Fruit fly (Drosophila melanogaster): ENCODE results near the gene Idgf3.

Idgf3 gene

dm6 chr2L:16450891-16451290 lies at the start of gene Idgf3:
Idgf3 (plus strand) TSS chr2L:16450907.
- no peak for TF ChIP-seq CG14711 (tag; optimal IDR thresholded peaks at IDR 0.05)
- peak; percentile 13 for TF ChIP-seq CG5204 (GFP tag; optimal IDR thresholded peaks at IDR 0.05)
- TF ChIP-seq ovo (GFP tag; optimal IDR thresholded peaks at IDR 0.05), result no peak
- peak; percentile 32 for TF ChIP-seq Hr96 (GFP tag; optimal IDR thresholded peaks at IDR 0.05)
- peak; percentile 49 for TF ChIP-seq CG12768 (GFP tag; optimal IDR thresholded peaks at IDR 0.05)
- TF ChIP-seq tj (GFP tag; optimal IDR thresholded peaks at IDR 0.05), result peak; percentile 4
- TF ChIP-seq CG7101 (tag; optimal IDR thresholded peaks at IDR 0.05), result peak; percentile 32
- peak; percentile 14 for TF ChIP-seq toe (GFP tag; optimal IDR thresholded peaks at IDR 0.05)
- peak; percentile 22 for TF ChIP-seq CG11617 (GFP tag; optimal IDR thresholded peaks at IDR 0.05)
- TF ChIP-seq cic (GFP tag; optimal IDR thresholded peaks at IDR 0.05), result peak; percentile 58
- TF ChIP-seq Mnt (GFP tag; optimal IDR thresholded peaks at IDR 0.05), result peak; percentile 32
- no peak for TF ChIP-seq Crg-1 (GFP tag; optimal IDR thresholded peaks at IDR 0.05)

dm6 chr2L:16402512-16402911 lies 48.2 kb upstream of the Idgf3 start:
- TF ChIP-seq CG11617 (GFP tag; optimal IDR thresholded peaks at IDR 0.05) (no peak), bab1 (GFP tag; optimal IDR thresholded peaks at IDR 0.05) (no peak), CG14711 (tag; optimal IDR thresholded peaks at IDR 0.05) (no peak), Hr96 (GFP tag; optimal IDR thresholded peaks at IDR 0.05) (no peak), CG33017 (tag; optimal IDR thresholded peaks at IDR 0.05) (no peak), ovo (GFP tag; optimal IDR thresholded peaks at IDR 0.05) (no peak), CG7045 (GFP tag; optimal IDR thresholded peaks at IDR 0.05) (no peak), cic (GFP tag; optimal IDR thresholded peaks at IDR 0.05) (no peak), CG12768 (GFP tag; optimal IDR thresholded peaks at IDR 0.05) (no peak), toe (GFP tag; optimal IDR thresholded peaks at IDR 0.05) (no peak), CG7101 (tag; optimal IDR thresholded peaks at IDR 0.05) (no peak), kay (GFP tag; ENCODE audit: borderline replicate concordance) (no peak), cnc (optimal IDR thresholded peaks at IDR 0.05) (no peak), Crg-1 (GFP tag; optimal IDR thresholded peaks at IDR 0.05) (no peak)

- TF ChIP-seq Hr96 (GFP tag; optimal IDR thresholded peaks at IDR 0.05) (no peak), CG1620 (GFP tag; optimal IDR thresholded peaks at IDR 0.05) (no peak), CG33017 (tag; optimal IDR thresholded peaks at IDR 0.05) (no peak), CG5204 (GFP tag; optimal IDR thresholded peaks at IDR 0.05) (no peak), CG12768 (GFP tag; optimal IDR thresholded peaks at IDR 0.05) (no peak), Crg-1 (GFP tag; optimal IDR thresholded peaks at IDR 0.05) (no peak)
Measured at dm6 chr2L:16406523-16406922, 44.2 kb upstream of the Idgf3 start.

DNA sequence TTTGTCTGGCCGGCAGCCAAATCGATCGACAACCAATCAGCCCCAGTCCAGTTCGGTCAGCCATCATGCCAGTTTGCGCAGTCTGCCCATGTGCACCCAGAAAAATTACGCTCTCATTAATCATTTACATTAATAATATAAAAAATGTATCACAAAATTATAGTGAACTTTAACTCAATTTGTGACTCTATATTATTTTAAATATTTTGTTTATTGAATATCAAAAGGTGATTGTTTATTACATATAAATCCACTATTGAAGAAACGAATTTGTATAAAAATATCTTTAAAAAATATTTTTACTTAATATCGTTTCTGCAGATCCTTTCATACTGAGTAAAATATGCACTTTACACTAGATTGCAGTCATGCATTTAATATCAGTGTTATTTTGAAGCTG lies 43.4 kb upstream of the Idgf3 start:
- TF ChIP-seq kay (GFP tag; ENCODE audit: borderline replicate concordance) (no peak), CG33017 (tag; optimal IDR thresholded peaks at IDR 0.05) (no peak), Clk (GFP tag; optimal IDR thresholded peaks at IDR 0.05) (no peak), bab1 (GFP tag; optimal IDR thresholded peaks at IDR 0.05) (no peak), cic (GFP tag; optimal IDR thresholded peaks at IDR 0.05) (no peak), cnc (optimal IDR thresholded peaks at IDR 0.05) (no peak), tj (GFP tag; optimal IDR thresholded peaks at IDR 0.05) (no peak), CG14711 (tag; optimal IDR thresholded peaks at IDR 0.05) (no peak), CG11617 (GFP tag; optimal IDR thresholded peaks at IDR 0.05) (no peak), CG5204 (GFP tag; optimal IDR thresholded peaks at IDR 0.05) (no peak), CG1620 (GFP tag; optimal IDR thresholded peaks at IDR 0.05) (no peak), ovo (GFP tag; optimal IDR thresholded peaks at IDR 0.05) (no peak), pad (GFP tag; optimal IDR thresholded peaks at IDR 0.05) (no peak), CG7045 (GFP tag; optimal IDR thresholded peaks at IDR 0.05) (no peak), Mnt (GFP tag; optimal IDR thresholded peaks at IDR 0.05) (no peak)

DNA sequence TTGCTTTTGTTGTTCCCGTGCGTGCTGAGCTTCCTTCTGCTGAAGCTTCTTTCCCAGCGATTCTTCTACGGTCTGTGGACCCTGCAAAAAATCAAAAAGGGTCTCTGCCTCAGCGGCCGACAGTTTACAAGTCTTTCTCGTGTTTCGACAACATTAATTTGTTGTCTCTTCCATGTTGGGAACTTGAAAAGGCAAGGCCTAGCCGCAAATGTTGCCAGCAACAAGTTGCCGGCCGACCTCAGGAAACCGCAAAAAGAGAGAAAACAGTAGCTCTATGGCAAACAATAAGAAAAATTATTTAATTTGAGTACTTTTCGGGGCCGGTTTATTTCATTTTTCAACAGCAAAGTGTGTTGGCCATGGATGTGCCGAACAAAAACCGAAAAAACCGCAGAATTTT lies 36.9 kb upstream of the Idgf3 start:
- no peak for TF ChIP-seq CG12768 (GFP tag; optimal IDR thresholded peaks at IDR 0.05)
- no peak for TF ChIP-seq bab1 (GFP tag; optimal IDR thresholded peaks at IDR 0.05)
- TF ChIP-seq pad (GFP tag; optimal IDR thresholded peaks at IDR 0.05), result no peak
- TF ChIP-seq tj (GFP tag; optimal IDR thresholded peaks at IDR 0.05), result no peak
- no peak for TF ChIP-seq toe (GFP tag; optimal IDR thresholded peaks at IDR 0.05)
- no peak for TF ChIP-seq Mnt (GFP tag; optimal IDR thresholded peaks at IDR 0.05)
- no peak for TF ChIP-seq Hr96 (GFP tag; optimal IDR thresholded peaks at IDR 0.05)
- TF ChIP-seq CG11617 (GFP tag; optimal IDR thresholded peaks at IDR 0.05), result no peak
- no peak for TF ChIP-seq cic (GFP tag; optimal IDR thresholded peaks at IDR 0.05)
- TF ChIP-seq Clk (GFP tag; optimal IDR thresholded peaks at IDR 0.05), result no peak
- TF ChIP-seq CG14711 (tag; optimal IDR thresholded peaks at IDR 0.05), result no peak
- TF ChIP-seq CG1620 (GFP tag; optimal IDR thresholded peaks at IDR 0.05), result no peak
- no peak for TF ChIP-seq cnc (optimal IDR thresholded peaks at IDR 0.05)

DNA sequence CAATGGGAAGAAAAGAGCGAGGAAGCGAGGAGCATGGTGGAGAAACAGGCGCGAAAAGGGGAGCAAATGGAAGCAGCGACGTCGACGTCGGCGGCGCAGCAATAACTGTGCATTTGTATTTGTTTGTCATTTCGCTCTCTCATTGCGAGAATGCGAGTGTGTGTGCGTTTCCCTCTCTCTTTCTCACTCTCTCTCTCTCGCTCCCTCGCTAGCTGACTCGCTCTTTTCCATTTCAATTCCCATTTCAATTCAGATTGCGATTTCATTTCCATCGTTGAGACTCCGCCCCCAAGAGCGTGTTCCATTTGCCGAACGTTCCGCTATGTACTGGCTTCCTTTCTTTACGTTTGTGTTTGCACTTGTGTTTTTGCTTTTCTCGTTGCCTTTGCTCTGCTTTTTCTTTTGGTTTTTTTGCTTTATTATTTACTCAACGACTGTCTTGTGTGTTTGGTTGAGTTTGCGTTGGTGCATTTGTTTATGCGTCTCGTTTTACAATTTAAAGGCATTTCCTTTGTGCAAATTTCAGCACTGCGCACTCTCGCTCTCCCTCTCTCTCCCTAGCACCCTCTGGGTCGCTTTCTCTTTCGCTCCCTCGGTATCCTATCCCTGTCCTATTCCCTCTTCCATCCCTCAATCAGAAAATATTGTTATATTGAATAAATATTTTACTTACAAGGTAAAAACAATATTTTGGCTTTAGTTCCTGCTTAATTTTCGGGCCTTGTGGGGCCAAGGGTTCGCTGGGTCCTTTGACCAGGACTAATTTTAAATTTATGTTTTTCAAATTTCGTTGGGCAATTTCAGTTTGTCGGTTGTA lies 27.8 kb upstream of the Idgf3 start:
- no peak for TF ChIP-seq CG12768 (GFP tag; optimal IDR thresholded peaks at IDR 0.05)
- no peak for TF ChIP-seq CG33017 (tag; optimal IDR thresholded peaks at IDR 0.05)
- TF ChIP-seq kay (GFP tag; ENCODE audit: borderline replicate concordance), result peak; percentile 1
- no peak for TF ChIP-seq bab1 (GFP tag; optimal IDR thresholded peaks at IDR 0.05)
- TF ChIP-seq pad (GFP tag; optimal IDR thresholded peaks at IDR 0.05), result peak; percentile 42

DNA sequence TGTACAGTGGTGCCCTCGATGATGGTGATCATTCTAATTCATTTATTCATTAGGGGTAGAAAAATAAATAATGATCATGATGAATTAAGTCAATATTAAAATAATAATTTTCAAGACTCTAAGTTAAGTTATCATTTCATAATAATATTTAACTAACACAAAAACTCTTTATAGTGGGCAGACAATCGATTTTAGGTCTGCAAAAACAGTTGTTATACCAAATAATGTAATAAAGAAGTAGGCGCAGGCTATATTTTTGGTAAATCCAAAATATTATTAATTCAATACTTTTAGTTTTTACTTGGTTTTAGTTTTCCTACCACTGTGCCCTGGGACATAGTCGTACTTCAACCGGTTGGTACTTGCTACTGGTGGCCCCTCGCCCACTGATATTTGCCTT lies 15.1 kb upstream of the Idgf3 start:
- no peak for TF ChIP-seq CG33017 (tag; optimal IDR thresholded peaks at IDR 0.05)
- no peak for TF ChIP-seq tj (GFP tag; optimal IDR thresholded peaks at IDR 0.05)
- TF ChIP-seq cic (GFP tag; optimal IDR thresholded peaks at IDR 0.05), result no peak
- TF ChIP-seq Mnt (GFP tag; optimal IDR thresholded peaks at IDR 0.05), result no peak
- TF ChIP-seq Hr96 (GFP tag; optimal IDR thresholded peaks at IDR 0.05), result no peak
